Fruit fly (Drosophila melanogaster) whole organism, wandering third instar larva: ENCODE data around the gene Pex12.

Experiments
- CG9705 ChIP-seq: fragments of 200-800 bp; sonication (Bioruptor generic); optimal IDR thresholded peaks from 2 replicates; lab custom pipeline; 2018; ENCODE audit warnings: missing biosample characterization, mild to moderate bottlenecking, missing genetic modification characterization
- Dfd ChIP-seq: fragments of >200 bp; optimal IDR thresholded peaks from 2 replicates; lab custom pipeline; 2017; ENCODE audit warnings: missing biosample characterization, missing genetic modification characterization
- Dif ChIP-seq: fragments of 200-275, 200-300 bp; sonication (Bioruptor generic); optimal IDR thresholded peaks from 2 replicates; lab custom pipeline; 2018; ENCODE audit warnings: missing biosample characterization, missing genetic modification characterization; ENCODE audit not compliant: partially characterized antibody
- HLH106 ChIP-seq: fragments of 200-800 bp; optimal IDR thresholded peaks from 3 replicates; lab custom pipeline; 2019; ENCODE audit warnings: missing biosample characterization, mild to moderate bottlenecking, missing genetic modification characterization, moderate library complexity
- Hnf4 ChIP-seq: fragments of 200-800 bp; sonication (Bioruptor generic); optimal IDR thresholded peaks from 2 replicates; lab custom pipeline; 2016; ENCODE audit warnings: missing biosample characterization, mild to moderate bottlenecking, missing genetic modification characterization
- Hr78 ChIP-seq: fragments of >200 bp; optimal IDR thresholded peaks from 2 replicates; lab custom pipeline; 2017; ENCODE audit warnings: missing biosample characterization, missing genetic modification characterization
- Hr83 ChIP-seq: fragments of 200-300 bp; sonication (Bioruptor generic); optimal IDR thresholded peaks from 2 replicates; lab custom pipeline; 2016; ENCODE audit warnings: missing biosample characterization, mild to moderate bottlenecking, missing genetic modification characterization, moderate library complexity; ENCODE audit not compliant: poor library complexity, severe bottlenecking
- Jra ChIP-seq: sonication (Bioruptor generic); optimal IDR thresholded peaks from 2 replicates; lab custom pipeline; 2016; ENCODE audit warnings: missing biosample characterization, missing genetic modification characterization
- Myc ChIP-seq: fragments of >200 bp; optimal IDR thresholded peaks from 2 replicates; lab custom pipeline; 2017
- N ChIP-seq: fragments of >200 bp; optimal IDR thresholded peaks from 2 replicates; lab custom pipeline; 2018; ENCODE audit warnings: missing biosample characterization, missing external identifiers, missing genetic modification characterization
- OdsH ChIP-seq: fragments of 200-800 bp; sonication (Bioruptor generic); optimal IDR thresholded peaks from 2 replicates; lab custom pipeline; 2016; ENCODE audit warnings: missing biosample characterization, mild to moderate bottlenecking, missing genetic modification characterization
- Rel ChIP-seq, 2 experiments: fragments of 200-800 bp; sonication (Bioruptor generic) in 1 of 2; optimal IDR thresholded peaks; 2 replicates in 1 of 2; 3 replicates in 1 of 2; lab custom pipeline; 2016 to 2019; ENCODE audit warnings: mild to moderate bottlenecking in 2 of 2, missing biosample characterization in 2 of 2, missing genetic modification characterization in 2 of 2, moderate library complexity in 1 of 2
- Sp1 ChIP-seq: fragments of 200-800 bp; sonication (Bioruptor generic); optimal IDR thresholded peaks from 3 replicates; lab custom pipeline; 2019; ENCODE audit warnings: missing biosample characterization, mild to moderate bottlenecking, missing genetic modification characterization, moderate library complexity
- Vsx2 ChIP-seq: fragments of 200-300, 225-300 bp; sonication (Bioruptor generic); optimal IDR thresholded peaks from 2 replicates; lab custom pipeline; 2018; ENCODE audit warnings: missing biosample characterization, missing genetic modification characterization; ENCODE audit not compliant: partially characterized antibody
- br ChIP-seq: fragments of 200-800 bp; sonication (Bioruptor generic); optimal IDR thresholded peaks from 2 replicates; lab custom pipeline; 2016; ENCODE audit warnings: missing biosample characterization, missing genetic modification characterization
- brk ChIP-seq: fragments of 200-800 bp; sonication (Bioruptor generic); optimal IDR thresholded peaks from 2 replicates; lab custom pipeline; 2016; ENCODE audit warnings: missing biosample characterization, mild to moderate bottlenecking, missing genetic modification characterization
- dl ChIP-seq, 2 experiments: fragments of 175-275, 200-275 bp in 1 of 2; fragments of 200-275 bp in 1 of 2; sonication (Bioruptor generic); optimal IDR thresholded peaks; lab custom pipeline; 2018; ENCODE audit warnings: mild to moderate bottlenecking in 2 of 2, missing biosample characterization in 2 of 2, missing genetic modification characterization in 2 of 2, moderate library complexity in 2 of 2; ENCODE audit not compliant: partially characterized antibody in 2 of 2, insufficient read depth in 1 of 2
- dmrt93B ChIP-seq: fragments of 200-800 bp; sonication (Bioruptor generic); optimal IDR thresholded peaks from 2 replicates; lab custom pipeline; 2018; ENCODE audit warnings: missing biosample characterization, mild to moderate bottlenecking, missing genetic modification characterization
- dsf ChIP-seq: sonication (Bioruptor generic); optimal IDR thresholded peaks from 2 replicates; lab custom pipeline; 2016; ENCODE audit warnings: missing biosample characterization, missing genetic modification characterization, borderline replicate concordance
- ey ChIP-seq: fragments of 200-800 bp; sonication (Bioruptor generic); optimal IDR thresholded peaks from 2 replicates; lab custom pipeline; 2016; ENCODE audit warnings: missing biosample characterization, missing genetic modification characterization
- foxo ChIP-seq, 2 experiments: fragments of 200-800 bp; sonication (Bioruptor generic); optimal IDR thresholded peaks; 2 replicates in 1 of 2; 3 replicates in 1 of 2; lab custom pipeline; 2016 to 2017; ENCODE audit warnings: missing biosample characterization in 2 of 2, missing genetic modification characterization in 2 of 2
- fru ChIP-seq: fragments of 200-800 bp; sonication (Bioruptor generic); optimal IDR thresholded peaks from 3 replicates; lab custom pipeline; 2016; ENCODE audit warnings: missing biosample characterization, mild to moderate bottlenecking, missing genetic modification characterization
- h ChIP-seq: fragments of 200-800 bp; sonication (Bioruptor generic); optimal IDR thresholded peaks from 3 replicates; lab custom pipeline; 2016; ENCODE audit warnings: missing biosample characterization, mild to moderate bottlenecking, missing genetic modification characterization
- jim ChIP-seq: fragments of 175-275, 200-325 bp; sonication (Bioruptor generic); optimal IDR thresholded peaks from 2 replicates; lab custom pipeline; 2016; ENCODE audit warnings: missing biosample characterization, mild to moderate bottlenecking, missing genetic modification characterization
- psq ChIP-seq: fragments of 200-800 bp; sonication (Bioruptor generic); optimal IDR thresholded peaks from 3 replicates; lab custom pipeline; 2017; ENCODE audit warnings: missing biosample characterization, mild to moderate bottlenecking, missing genetic modification characterization, moderate library complexity
- rgr ChIP-seq: fragments of 200-800 bp; sonication (Bioruptor generic); optimal IDR thresholded peaks from 3 replicates; lab custom pipeline; 2016; ENCODE audit warnings: missing biosample characterization, mild to moderate bottlenecking, missing genetic modification characterization
- sv ChIP-seq: fragments of 200-800 bp; sonication (Bioruptor generic); optimal IDR thresholded peaks from 3 replicates; lab custom pipeline; 2016; ENCODE audit warnings: missing biosample characterization, missing genetic modification characterization
- tai ChIP-seq: sonication (Bioruptor generic); optimal IDR thresholded peaks from 2 replicates; lab custom pipeline; 2016; ENCODE audit warnings: missing biosample characterization, missing genetic modification characterization
- woc ChIP-seq: sonication (Bioruptor generic); optimal IDR thresholded peaks from 2 replicates; lab custom pipeline; 2016; ENCODE audit warnings: missing biosample characterization, mild to moderate bottlenecking, missing genetic modification characterization

Pex12 gene

dm6 chr2L:849787-850512, 34.2 kb downstream of the Pex12 start:
- TF ChIP-seq dl (GFP tag; optimal IDR thresholded peaks at IDR 0.05; lab: Kevin White, UChicago; ENCODE audit: insufficient read depth in 1 of 2, partially characterized antibody in 2 of 2): no peak
- peak; percentile 96 for TF ChIP-seq Dfd (GFP tag; lab: Kevin White, UChicago)

- TF ChIP-seq rgr (GFP tag; lab: Kevin White, UChicago): peak; percentile 20
- TF ChIP-seq fru (GFP tag; lab: Kevin White, UChicago): peak; percentile 8
- TF ChIP-seq foxo (GFP tag; optimal IDR thresholded peaks at IDR 0.05; lab: Kevin White, UChicago): peak in 1 of 2 experiments; percentile 14
- no peak for TF ChIP-seq Vsx2 (GFP tag; lab: Kevin White, UChicago)
- no peak for TF ChIP-seq Rel (GFP tag; optimal IDR thresholded peaks at IDR 0.05; lab: Kevin White, UChicago)
- TF ChIP-seq Rel (tag; optimal IDR thresholded peaks at IDR 0.05; lab: Kevin White, UChicago): peak; percentile 26
- TF ChIP-seq Dif: peak; percentile 17
- TF ChIP-seq br (GFP tag; lab: Kevin White, UChicago): peak; percentile 55
- TF ChIP-seq N (GFP tag; lab: Kevin White, UChicago): no peak
- no peak for TF ChIP-seq Hr78 (GFP tag; lab: Kevin White, UChicago)
- peak; percentile 46 for TF ChIP-seq h
- peak; percentile 41 for TF ChIP-seq Hnf4 (GFP tag; lab: Kevin White, UChicago)
- TF ChIP-seq jim (GFP tag; lab: Kevin White, UChicago): peak; percentile 61
- TF ChIP-seq Sp1: peak; percentile 68
- peak; percentile 55 for TF ChIP-seq Hr83 (GFP tag; lab: Kevin White, UChicago)
- TF ChIP-seq Jra (GFP tag; lab: Kevin White, UChicago): peak; percentile 36
- no peak for TF ChIP-seq brk (GFP tag; lab: Kevin White, UChicago)
- TF ChIP-seq dsf: peak; percentile 1
- no peak for TF ChIP-seq tai (GFP tag; lab: Kevin White, UChicago)
- TF ChIP-seq Myc (lab: Kevin White, UChicago): peak; percentile 5
- peak; percentile 75 for TF ChIP-seq psq (GFP tag; lab: Kevin White, UChicago)
- no peak for TF ChIP-seq dl (GFP tag; optimal IDR thresholded peaks at IDR 0.05; lab: Kevin White, UChicago; ENCODE audit: insufficient read depth in 1 of 2, partially characterized antibody in 2 of 2)
Observed at dm6 chr2L:850727-851257, 35.0 kb downstream of the Pex12 start, which contains the start of gene drongo. Gene drongo (minus strand): TSS chr2L:851071.

- peak; percentile 43 for TF ChIP-seq br (GFP tag; lab: Kevin White, UChicago)
- TF ChIP-seq CG9705: peak; percentile 45
- peak; percentile 60 for TF ChIP-seq Hr83 (GFP tag; lab: Kevin White, UChicago)
- TF ChIP-seq foxo (GFP tag; optimal IDR thresholded peaks at IDR 0.05; lab: Kevin White, UChicago): peak in 1 of 2 experiments; percentile 61
- TF ChIP-seq HLH106 (tag; lab: Kevin White, UChicago): peak; percentile 51
- peak; percentile 70 for TF ChIP-seq Hnf4 (GFP tag; lab: Kevin White, UChicago)
- TF ChIP-seq psq (GFP tag; lab: Kevin White, UChicago): peak; percentile 35
- TF ChIP-seq fru (GFP tag; lab: Kevin White, UChicago): peak; percentile 15
- TF ChIP-seq Vsx2 (GFP tag; lab: Kevin White, UChicago): no peak
- TF ChIP-seq rgr (GFP tag; lab: Kevin White, UChicago): peak; percentile 66
- peak; percentile 59 for TF ChIP-seq sv (GFP tag; lab: Kevin White, UChicago)
- peak; percentile 23 for TF ChIP-seq OdsH (GFP tag; lab: Kevin White, UChicago)
- peak; percentile 49 for TF ChIP-seq Sp1
- peak; percentile 36 for TF ChIP-seq ey (GFP tag; lab: Kevin White, UChicago)
- TF ChIP-seq h: peak; percentile 74
- TF ChIP-seq dmrt93B (GFP tag; lab: Kevin White, UChicago): no peak
- TF ChIP-seq woc (GFP tag; lab: Kevin White, UChicago): peak; percentile 26
- TF ChIP-seq N (GFP tag; lab: Kevin White, UChicago): no peak
- no peak for TF ChIP-seq Rel (GFP tag; optimal IDR thresholded peaks at IDR 0.05; lab: Kevin White, UChicago)
- TF ChIP-seq Rel (tag; optimal IDR thresholded peaks at IDR 0.05; lab: Kevin White, UChicago): peak; percentile 43
- TF ChIP-seq tai (GFP tag; lab: Kevin White, UChicago): no peak
- peak; percentile 96 for TF ChIP-seq Myc (lab: Kevin White, UChicago)
Observed at dm6 chr2L:852647-853111, 36.9 kb downstream of the Pex12 start, which contains the start of the genes CG4291 and kraken. Gene CG4291 (minus strand): TSS chr2L:852730. Gene kraken (plus strand): TSS chr2L:852768.
